Worm (Caenorhabditis elegans) whole organism, midembryonic: ENCODE data around the gene dgn-1.

Experiments
- T22C8.4 ChIP-seq: fragments of 200-800 bp; sonication (Bioruptor generic); IDR thresholded peaks from 2 replicates; pipeline ENCODE4 v1.3.6; 2022; ENCODE audit warnings: missing genetic modification characterization, missing compliant biosample characterization
- cog-1 ChIP-seq: sonication (generic microtip); optimal IDR thresholded peaks from 2 replicates; lab custom pipeline; 2016; ENCODE audit warnings: missing genetic modification characterization, missing compliant biosample characterization
- klf-2 ChIP-seq: fragments of 200-800 bp; sonication (Bioruptor generic); conservative IDR thresholded peaks from 2 replicates; pipeline ENCODE4 v1.3.6; 2022; ENCODE audit warnings: missing genetic modification reagents, missing genetic modification characterization, missing compliant biosample characterization
- med-1 ChIP-seq: sonication (generic microtip); optimal IDR thresholded peaks from 2 replicates; lab custom pipeline; 2017; ENCODE audit warnings: missing genetic modification characterization, mild to moderate bottlenecking, missing compliant biosample characterization, antibody characterized with exemption, missing genetic modification reagents; ENCODE audit not compliant: insufficient read depth
- tab-1 ChIP-seq: fragments of 200-800 bp; sonication (Bioruptor generic); IDR thresholded peaks from 2 replicates; pipeline ENCODE4 v1.3.6; 2022; ENCODE audit warnings: missing genetic modification characterization, missing compliant biosample characterization
- ztf-29 ChIP-seq: fragments of 200-800 bp; sonication (Bioruptor generic); IDR thresholded peaks from 2 replicates; pipeline ENCODE4 v1.3.6; 2022; ENCODE audit warnings: missing genetic modification reagents, missing genetic modification characterization, missing compliant biosample characterization

- TF ChIP-seq ztf-29 (GFP tag; lab: Robert Waterston, UW) (no peak), cog-1 (tag; lab: Kevin White, UChicago) (no peak), tab-1 (no peak), T22C8.4 (GFP tag; lab: Robert Waterston, UW) (no peak), klf-2 (no peak), med-1 (no peak)
These were observed 37.5 kb upstream of the dgn-1 start, which contains the start of gene lge-1 for ce11 chrX:10966251-10966650.
